Worm (Caenorhabditis elegans) whole organism, early embryonic: ENCODE data around the gene alg-4.

Source experiments
- B0310.2 ChIP-seq: sonication (generic microtip); optimal IDR thresholded peaks from 2 replicates; lab custom pipeline; 2016; ENCODE audit warnings: mild to moderate bottlenecking, missing genetic modification characterization, missing compliant biosample characterization
- F13C5.2 ChIP-seq: sonication (generic microtip); optimal IDR thresholded peaks from 2 replicates; lab custom pipeline; 2017; ENCODE audit warnings: mild to moderate bottlenecking, missing genetic modification characterization, inconsistent platforms, missing compliant biosample characterization
- aly-1 ChIP-seq: sonication (generic microtip); optimal IDR thresholded peaks from 2 replicates; lab custom pipeline; 2016; ENCODE audit warnings: missing genetic modification characterization, missing compliant biosample characterization
- ama-1 ChIP-seq: fragments of 150-350 bp; optimal IDR thresholded peaks from 2 replicates; lab custom pipeline; 2014
- ceh-13 ChIP-seq: fragments of 200-800 bp; sonication (Bioruptor generic); optimal IDR thresholded peaks from 2 replicates; lab custom pipeline; 2018; ENCODE audit warnings: mild to moderate bottlenecking, missing genetic modification characterization, missing compliant biosample characterization
- ceh-36 ChIP-seq: sonication (generic microtip); optimal IDR thresholded peaks from 2 replicates; lab custom pipeline; 2016; ENCODE audit warnings: missing genetic modification characterization, inconsistent platforms, missing compliant biosample characterization
- ets-7 ChIP-seq: sonication (generic microtip); optimal IDR thresholded peaks from 2 replicates; lab custom pipeline; 2016; ENCODE audit warnings: missing genotype, missing genetic modification characterization, missing compliant biosample characterization
- flt-1 ChIP-seq: fragments of 200-800 bp; sonication (Bioruptor generic); IDR thresholded peaks from 2 replicates; pipeline ENCODE4 v1.3.6; 2022; ENCODE audit warnings: missing genetic modification characterization, missing compliant biosample characterization
- hmbx-1 ChIP-seq: sonication (generic microtip); optimal IDR thresholded peaks from 2 replicates; lab custom pipeline; 2016; ENCODE audit warnings: mild to moderate bottlenecking, missing genetic modification characterization, missing compliant biosample characterization
- hmg-4 ChIP-seq: fragments of 200-800 bp; sonication (Bioruptor generic); optimal IDR thresholded peaks from 2 replicates; lab custom pipeline; 2018; ENCODE audit warnings: mild to moderate bottlenecking, missing genetic modification characterization, missing compliant biosample characterization
- hnd-1 ChIP-seq: sonication (generic microtip); optimal IDR thresholded peaks from 2 replicates; lab custom pipeline; 2016; ENCODE audit warnings: missing genetic modification characterization, missing compliant biosample characterization
- pes-1 ChIP-seq: fragments of 200-800 bp; sonication (Bioruptor generic); IDR thresholded peaks from 2 replicates; pipeline ENCODE4 v1.3.6; 2022; ENCODE audit warnings: missing genetic modification reagents, missing genetic modification characterization, missing compliant biosample characterization
- scrt-1 ChIP-seq: fragments of 200-800 bp; sonication (Bioruptor generic); IDR thresholded peaks from 2 replicates; pipeline ENCODE4 v1.3.6; 2022; ENCODE audit warnings: missing genetic modification characterization, missing compliant biosample characterization
- sea-1 ChIP-seq: fragments of 200-800 bp; sonication (Bioruptor generic); conservative IDR thresholded peaks from 2 replicates; pipeline ENCODE4 v1.3.6; 2022; ENCODE audit warnings: missing genetic modification characterization, missing compliant biosample characterization
- tbx-11 ChIP-seq: fragments of 200-800 bp; sonication (Bioruptor generic); IDR thresholded peaks from 2 replicates; pipeline ENCODE4 v1.3.6; 2022; ENCODE audit warnings: missing genetic modification characterization, missing compliant biosample characterization
- tbx-37 ChIP-seq: fragments of 200-800 bp; sonication (Bioruptor generic); conservative IDR thresholded peaks from 2 replicates; pipeline ENCODE4 v1.3.6; 2022; ENCODE audit warnings: missing genetic modification reagents, missing genetic modification characterization, missing compliant biosample characterization
- tra-4 ChIP-seq: sonication (generic microtip); optimal IDR thresholded peaks from 2 replicates; lab custom pipeline; 2017; ENCODE audit warnings: missing genetic modification characterization, missing compliant biosample characterization

Gene alg-4

ce11 chrIII:9885609-9886008, 5.6 kb downstream of the alg-4 start:
- TF ChIP-seq scrt-1 (GFP tag; lab: Robert Waterston, UW): no peak
- TF ChIP-seq hmg-4 (GFP tag; lab: Kevin White, UChicago): no peak
- no peak for TF ChIP-seq B0310.2
- no peak for TF ChIP-seq pes-1
- no peak for TF ChIP-seq tra-4 (tag; lab: Kevin White, UChicago)
- TF ChIP-seq ets-7 (tag; lab: Kevin White, UChicago): no peak
- no peak for TF ChIP-seq hnd-1 (tag; lab: Kevin White, UChicago)
- TF ChIP-seq hmbx-1: no peak
- no peak for TF ChIP-seq F13C5.2 (tag; lab: Kevin White, UChicago)

ce11 chrIII:9878828-9879227, 12.4 kb downstream of the alg-4 start, which contains the start of gene ZK757.2:
ZK757.2 (minus strand) TSS chrIII:9878928.
- no peak for TF ChIP-seq flt-1 (GFP tag; lab: Robert Waterston, UW)

DNA sequence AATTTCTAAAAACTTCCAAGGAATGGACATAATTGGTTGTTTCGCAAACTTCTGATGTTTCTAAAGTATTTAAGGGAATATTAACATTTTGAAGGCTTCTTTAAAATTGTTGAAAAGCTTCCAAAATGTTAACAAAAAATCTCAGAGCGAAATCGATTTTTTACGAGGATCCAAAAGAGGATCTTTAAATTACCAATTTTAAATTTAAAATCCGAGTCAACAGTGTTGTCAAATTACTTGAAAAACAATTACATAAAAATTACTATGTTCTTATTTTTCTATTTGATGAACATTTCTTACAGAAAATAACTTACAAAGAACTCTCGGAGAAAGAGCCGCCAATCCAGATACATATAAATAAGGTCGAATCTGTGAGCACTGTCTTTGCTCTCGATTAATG, 14.3 kb downstream of the alg-4 start, which contains the start of gene ZK757.10:
Gene ZK757.10 (plus strand): TSS at position 301 of the 400 bp plus-strand sequence.
- no peak for TF ChIP-seq ets-7 (tag; lab: Kevin White, UChicago)
- TF ChIP-seq ceh-36 (tag; lab: Kevin White, UChicago): no peak
- TF ChIP-seq tbx-11: no peak
- TF ChIP-seq sea-1: no peak
- no peak for TF ChIP-seq hmbx-1
- no peak for TF ChIP-seq ceh-13
- TF ChIP-seq ama-1 (lab: Kevin White, UChicago): no peak
- TF ChIP-seq hmg-4 (GFP tag; lab: Kevin White, UChicago): no peak
- no peak for TF ChIP-seq flt-1 (GFP tag; lab: Robert Waterston, UW)
- TF ChIP-seq hnd-1 (tag; lab: Kevin White, UChicago): no peak
- TF ChIP-seq pes-1: no peak
- no peak for TF ChIP-seq tbx-37
- no peak for TF ChIP-seq B0310.2
- TF ChIP-seq aly-1 (tag; lab: Kevin White, UChicago): no peak

DNA sequence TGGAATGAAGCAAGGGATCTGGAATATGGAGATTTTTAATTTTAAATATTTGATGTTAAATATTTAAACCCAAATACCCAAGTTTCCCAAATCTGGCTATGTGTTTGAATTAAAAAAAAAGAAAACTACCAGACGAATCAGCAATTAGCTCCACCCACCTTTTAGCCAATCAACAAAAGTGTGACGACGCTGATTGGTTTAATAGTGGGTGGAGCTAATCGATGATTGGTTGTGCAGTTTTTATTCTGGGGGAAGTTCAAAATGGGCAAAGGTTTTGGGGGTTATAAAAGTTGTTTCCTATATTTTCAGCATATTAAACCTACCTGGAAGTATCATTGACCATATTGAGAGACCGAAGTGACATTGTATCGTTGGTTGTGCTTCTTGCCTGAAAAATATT, 16.7 kb downstream of the alg-4 start:
- no peak for TF ChIP-seq sea-1
- TF ChIP-seq tra-4 (tag; lab: Kevin White, UChicago): no peak
- TF ChIP-seq flt-1 (GFP tag; lab: Robert Waterston, UW): no peak
- no peak for TF ChIP-seq tbx-37
- TF ChIP-seq aly-1 (tag; lab: Kevin White, UChicago): no peak
- TF ChIP-seq F13C5.2 (tag; lab: Kevin White, UChicago): no peak
- TF ChIP-seq hnd-1 (tag; lab: Kevin White, UChicago): no peak
- no peak for TF ChIP-seq scrt-1 (GFP tag; lab: Robert Waterston, UW)
- TF ChIP-seq ceh-36 (tag; lab: Kevin White, UChicago): no peak
- TF ChIP-seq B0310.2: no peak
- no peak for TF ChIP-seq pes-1
- no peak for TF ChIP-seq hmg-4 (GFP tag; lab: Kevin White, UChicago)

DNA sequence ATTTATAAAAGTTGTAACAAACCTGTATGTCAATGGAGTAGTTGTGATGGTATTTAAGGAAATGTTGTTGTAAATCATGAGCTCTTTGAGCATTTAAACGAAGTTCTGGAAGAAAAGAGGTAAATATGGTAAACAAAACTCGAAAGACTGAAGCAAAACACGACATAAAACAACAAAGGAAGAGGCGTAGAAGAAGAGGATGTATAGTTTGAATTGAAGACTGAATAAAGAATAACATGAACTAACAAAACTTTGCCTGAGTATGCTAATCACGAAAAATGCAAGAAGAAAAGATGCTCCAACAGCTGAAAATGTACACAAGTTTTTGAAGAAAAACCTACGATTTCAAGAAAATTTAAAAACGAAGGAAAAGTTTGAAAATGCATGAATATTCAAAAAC, 20.2 kb downstream of the alg-4 start, which contains the start of gene ZK757.1:
Gene ZK757.1 (minus strand): TSS at position 101 of the 400 bp plus-strand sequence.
- TF ChIP-seq pes-1 (no peak), tbx-37 (no peak), ama-1 (lab: Kevin White, UChicago) (no peak), aly-1 (tag; lab: Kevin White, UChicago) (no peak), ets-7 (tag; lab: Kevin White, UChicago) (no peak), ceh-13 (no peak), scrt-1 (GFP tag; lab: Robert Waterston, UW) (no peak), sea-1 (no peak), B0310.2 (no peak), ceh-36 (tag; lab: Kevin White, UChicago) (no peak), flt-1 (GFP tag; lab: Robert Waterston, UW) (no peak), hmbx-1 (no peak), F13C5.2 (tag; lab: Kevin White, UChicago) (no peak), tbx-11 (no peak), hnd-1 (tag; lab: Kevin White, UChicago) (no peak), tra-4 (tag; lab: Kevin White, UChicago) (no peak), hmg-4 (GFP tag; lab: Kevin White, UChicago) (no peak)

- TF ChIP-seq ceh-36 (tag; lab: Kevin White, UChicago) (no peak), B0310.2 (no peak), ets-7 (tag; lab: Kevin White, UChicago) (no peak), tbx-11 (no peak), tbx-37 (peak; percentile 80), hmg-4 (GFP tag; lab: Kevin White, UChicago) (no peak), ama-1 (lab: Kevin White, UChicago) (no peak), F13C5.2 (tag; lab: Kevin White, UChicago) (no peak), hnd-1 (tag; lab: Kevin White, UChicago) (no peak), pes-1 (peak; percentile 79), tra-4 (tag; lab: Kevin White, UChicago) (no peak), hmbx-1 (no peak), sea-1 (no peak), aly-1 (tag; lab: Kevin White, UChicago) (no peak), ceh-13 (peak; percentile 1), flt-1 (GFP tag; lab: Robert Waterston, UW) (no peak), scrt-1 (GFP tag; lab: Robert Waterston, UW) (no peak)
These were observed 23.3 kb downstream of the alg-4 start, which contains the start of gene dhhc-4 for ce11 chrIII:9867780-9868503. dhhc-4 (minus strand) TSS chrIII:9867792.

- TF ChIP-seq flt-1 (GFP tag; lab: Robert Waterston, UW) (no peak), tra-4 (tag; lab: Kevin White, UChicago) (no peak), tbx-11 (no peak), B0310.2 (no peak), ceh-36 (tag; lab: Kevin White, UChicago) (no peak), aly-1 (tag; lab: Kevin White, UChicago) (no peak), F13C5.2 (tag; lab: Kevin White, UChicago) (no peak), pes-1 (no peak), tbx-37 (no peak), ama-1 (lab: Kevin White, UChicago) (no peak), scrt-1 (GFP tag; lab: Robert Waterston, UW) (no peak), hnd-1 (tag; lab: Kevin White, UChicago) (no peak), sea-1 (no peak), hmbx-1 (no peak), ceh-13 (no peak), ets-7 (tag; lab: Kevin White, UChicago) (no peak)
These were observed 23.9 kb downstream of the alg-4 start for ce11 chrIII:9867352-9867751.
